Worm (Caenorhabditis elegans) whole organism, L1 larva: Measurements from ENCODE around the gene hpo-38.

ENCODE experiments used
- aha-1 ChIP-seq: fragments of 150-350 bp; optimal IDR thresholded peaks from 2 replicates; lab custom pipeline; 2014; ENCODE audit warnings: missing biosample characterization, missing genetic modification characterization
- alr-1 ChIP-seq: fragments of 200-800 bp; sonication (Bioruptor generic); optimal IDR thresholded peaks from 2 replicates; lab custom pipeline; 2018; ENCODE audit warnings: borderline replicate concordance, mild to moderate bottlenecking, missing genetic modification characterization, missing compliant biosample characterization
- aly-2 ChIP-seq: fragments of 150-350 bp; optimal IDR thresholded peaks from 2 replicates; lab custom pipeline; 2014; ENCODE audit warnings: missing biosample characterization, missing genetic modification characterization
- ama-1 ChIP-seq: fragments of 150-350 bp; optimal IDR thresholded peaks from 2 replicates; lab custom pipeline; 2014
- ceh-63 ChIP-seq: fragments of 200-800 bp; sonication (Bioruptor generic); optimal IDR thresholded peaks from 2 replicates; lab custom pipeline; 2018; ENCODE audit warnings: mild to moderate bottlenecking, missing genetic modification characterization, missing compliant biosample characterization
- ceh-88 ChIP-seq: fragments of 200-800 bp; sonication (Bioruptor generic); IDR thresholded peaks from 2 replicates; pipeline ENCODE4 v1.3.6; 2022; ENCODE audit warnings: missing genetic modification characterization, missing compliant biosample characterization
- ces-1 ChIP-seq: fragments of 150-350 bp; optimal IDR thresholded peaks from 2 replicates; lab custom pipeline; 2014; ENCODE audit warnings: missing biosample characterization, missing genetic modification reagents, missing genetic modification characterization
- efl-3 ChIP-seq: fragments of 200-800 bp; sonication (Bioruptor generic); optimal IDR thresholded peaks from 2 replicates; lab custom pipeline; 2018; ENCODE audit warnings: mild to moderate bottlenecking, missing genetic modification characterization, missing compliant biosample characterization
- egl-13 ChIP-seq: sonication (generic microtip); optimal IDR thresholded peaks from 2 replicates; lab custom pipeline; 2016; ENCODE audit warnings: missing genotype, missing genetic modification reagents, missing genetic modification characterization, missing compliant biosample characterization
- egl-27 ChIP-seq, 2 experiments: fragments of 150-350 bp in 1 of 2; sonication (generic microtip); optimal IDR thresholded peaks; 3 replicates each; lab custom pipeline; 2017 to 2018; ENCODE audit warnings: missing biosample characterization in 2 of 2, missing genetic modification characterization in 2 of 2, missing genetic modification reagents in 2 of 2
- ets-5 ChIP-seq: fragments of 200-800 bp; sonication (Bioruptor generic); IDR thresholded peaks from 2 replicates; pipeline ENCODE4 v1.3.6; 2022; ENCODE audit warnings: missing genetic modification characterization, missing compliant biosample characterization
- fkh-10 ChIP-seq: sonication (generic microtip); optimal IDR thresholded peaks from 2 replicates; lab custom pipeline; 2017; ENCODE audit warnings: missing biosample characterization, missing genetic modification reagents, missing genetic modification characterization
- fkh-4 ChIP-seq: sonication (generic microtip); optimal IDR thresholded peaks from 2 replicates; lab custom pipeline; 2016; ENCODE audit warnings: missing compliant biosample characterization, missing genetic modification characterization, borderline replicate concordance
- fos-1 ChIP-seq: fragments of 150-350 bp; optimal IDR thresholded peaks from 2 replicates; lab custom pipeline; 2014; ENCODE audit warnings: missing biosample characterization, missing genetic modification characterization
- grh-1 ChIP-seq: fragments of 200-800 bp; sonication (Bioruptor generic); IDR thresholded peaks from 2 replicates; pipeline ENCODE4 v1.3.6; 2022; ENCODE audit warnings: missing genetic modification reagents, missing genetic modification characterization, missing compliant biosample characterization
- hlh-17 ChIP-seq: fragments of 200-800 bp; sonication (Bioruptor generic); optimal IDR thresholded peaks from 2 replicates; lab custom pipeline; 2018; ENCODE audit warnings: missing genetic modification characterization, mild to moderate bottlenecking, missing compliant biosample characterization, moderate library complexity, borderline replicate concordance
- hpl-2 ChIP-seq: fragments of 150-350 bp; optimal IDR thresholded peaks from 2 replicates; lab custom pipeline; 2014; ENCODE audit warnings: missing biosample characterization, missing genetic modification reagents, missing genetic modification characterization
- irx-1 ChIP-seq: sonication (generic microtip); optimal IDR thresholded peaks from 2 replicates; lab custom pipeline; 2016; ENCODE audit warnings: missing genetic modification characterization, missing compliant biosample characterization
- isw-1 ChIP-seq: fragments of 200-800 bp; sonication (Bioruptor generic); IDR thresholded peaks from 2 replicates; pipeline ENCODE4 v1.3.6; 2022; ENCODE audit warnings: missing genetic modification characterization, missing compliant biosample characterization
- jun-1 ChIP-seq: fragments of 150-350 bp; optimal IDR thresholded peaks from 2 replicates; lab custom pipeline; 2014; ENCODE audit warnings: missing biosample characterization, missing genetic modification reagents, missing genetic modification characterization
- lin-14 ChIP-seq: fragments of 200-800 bp; sonication (Bioruptor generic); optimal IDR thresholded peaks from 2 replicates; lab custom pipeline; 2018; ENCODE audit warnings: mild to moderate bottlenecking, missing genetic modification characterization, moderate library complexity, missing compliant biosample characterization
- lin-15B ChIP-seq: fragments of 150-350 bp; sonication (generic microtip); optimal IDR thresholded peaks from 3 replicates; lab custom pipeline; 2014; ENCODE audit warnings: missing biosample characterization, missing genetic modification characterization
- mab-9 ChIP-seq: fragments of 200-800 bp; sonication (Bioruptor generic); IDR thresholded peaks from 2 replicates; pipeline ENCODE4 v1.3.6; 2022; ENCODE audit warnings: missing genetic modification reagents, missing genetic modification characterization, missing compliant biosample characterization
- mdl-1 ChIP-seq, 2 experiments: fragments of 150-350 bp; optimal IDR thresholded peaks; 2 replicates each; lab custom pipeline; 2014 to 2017; ENCODE audit warnings: missing biosample characterization in 2 of 2, missing genetic modification characterization in 2 of 2, inconsistent platforms in 1 of 2
- mef-2 ChIP-seq: fragments of 150-350 bp; optimal IDR thresholded peaks from 2 replicates; lab custom pipeline; 2014; ENCODE audit warnings: missing biosample characterization, missing genetic modification characterization
- nhr-11 ChIP-seq: fragments of 150-350 bp; optimal IDR thresholded peaks from 2 replicates; lab custom pipeline; 2014; ENCODE audit warnings: missing biosample characterization, missing genetic modification characterization
- nhr-237 ChIP-seq: fragments of 150-350 bp; optimal IDR thresholded peaks from 2 replicates; lab custom pipeline; 2014; ENCODE audit warnings: missing biosample characterization, missing genetic modification characterization
- nhr-47 ChIP-seq: sonication (generic microtip); optimal IDR thresholded peaks from 2 replicates; lab custom pipeline; 2016; ENCODE audit warnings: mild to moderate bottlenecking, missing genetic modification characterization, moderate library complexity, missing compliant biosample characterization
- nhr-76 ChIP-seq: sonication (generic microtip); optimal IDR thresholded peaks from 2 replicates; lab custom pipeline; 2017; ENCODE audit warnings: missing biosample characterization, missing genetic modification characterization
- nhr-77 ChIP-seq: fragments of 150-350 bp; optimal IDR thresholded peaks from 2 replicates; lab custom pipeline; 2014; ENCODE audit warnings: missing biosample characterization, missing genetic modification characterization
- nhr-84 ChIP-seq: sonication (generic microtip); optimal IDR thresholded peaks from 2 replicates; lab custom pipeline; 2017; ENCODE audit warnings: missing biosample characterization, missing genetic modification characterization
- pag-3 ChIP-seq: sonication (generic microtip); optimal IDR thresholded peaks from 2 replicates; lab custom pipeline; 2017; ENCODE audit warnings: missing genetic modification characterization, mild to moderate bottlenecking, missing compliant biosample characterization, antibody characterized with exemption, borderline replicate concordance; ENCODE audit not compliant: insufficient read depth
- sox-4 ChIP-seq: sonication (generic microtip); optimal IDR thresholded peaks from 2 replicates; lab custom pipeline; 2016; ENCODE audit warnings: missing genetic modification characterization, missing compliant biosample characterization
- sup-37 ChIP-seq: fragments of 200-800 bp; sonication (Bioruptor generic); optimal IDR thresholded peaks from 2 replicates; lab custom pipeline; 2018; ENCODE audit warnings: mild to moderate bottlenecking, missing genetic modification characterization, missing compliant biosample characterization
- swsn-7 ChIP-seq: sonication (generic microtip); optimal IDR thresholded peaks from 2 replicates; lab custom pipeline; 2016; ENCODE audit warnings: missing genetic modification characterization, missing compliant biosample characterization
- tbx-2 ChIP-seq: sonication (generic microtip); optimal IDR thresholded peaks from 2 replicates; lab custom pipeline; 2016; ENCODE audit warnings: missing genetic modification characterization, missing compliant biosample characterization
- unc-130 ChIP-seq: fragments of 150-350 bp; optimal IDR thresholded peaks from 2 replicates; lab custom pipeline; 2017; ENCODE audit warnings: missing biosample characterization, missing genetic modification characterization, inconsistent platforms
- unc-30 ChIP-seq: sonication (generic microtip); optimal IDR thresholded peaks from 2 replicates; lab custom pipeline; 2017; ENCODE audit warnings: missing biosample characterization, missing genetic modification characterization
- unc-86 ChIP-seq: sonication (generic microtip); optimal IDR thresholded peaks from 2 replicates; lab custom pipeline; 2016; ENCODE audit warnings: missing genetic modification characterization, missing compliant biosample characterization
- unc-98 ChIP-seq: fragments of 200-800 bp; sonication (Bioruptor generic); IDR thresholded peaks from 2 replicates; pipeline ENCODE4 v1.3.6; 2022; ENCODE audit warnings: missing genetic modification characterization, missing compliant biosample characterization
- vab-15 ChIP-seq: sonication (generic microtip); optimal IDR thresholded peaks from 2 replicates; lab custom pipeline; 2017; ENCODE audit warnings: missing genotype, mild to moderate bottlenecking, missing genetic modification characterization, missing compliant biosample characterization
- xbp-1 ChIP-seq: sonication (generic microtip); optimal IDR thresholded peaks from 2 replicates; lab custom pipeline; 2016; ENCODE audit warnings: missing genetic modification characterization, missing compliant biosample characterization
- zip-4 ChIP-seq: fragments of 200-800 bp; sonication (Bioruptor generic); optimal IDR thresholded peaks from 2 replicates; lab custom pipeline; 2018; ENCODE audit warnings: mild to moderate bottlenecking, missing genetic modification characterization, moderate library complexity, missing compliant biosample characterization
- ztf-11 ChIP-seq, 2 experiments: sonication (generic microtip); optimal IDR thresholded peaks; 2 replicates each; lab custom pipeline; 2016 to 2017; ENCODE audit warnings: missing genetic modification characterization in 2 of 2, missing biosample characterization in 1 of 2, missing compliant biosample characterization in 1 of 2

Gene hpo-38

ce11 chrIII:235115-235514 lies 4.9 kb downstream of the hpo-38 start (continued):
- TF ChIP-seq mef-2 (tag; lab: Kevin White, UChicago) (no peak), swsn-7 (tag; lab: Kevin White, UChicago) (no peak), efl-3 (GFP tag; lab: Kevin White, UChicago) (no peak), tbx-2 (tag; lab: Kevin White, UChicago) (peak; percentile 80), isw-1 (GFP tag; lab: Robert Waterston, UW) (peak; percentile 70), sup-37 (peak; percentile 55), nhr-11 (tag; lab: Kevin White, UChicago) (no peak), unc-30 (no peak), ceh-88 (peak; percentile 82), aly-2 (peak; percentile 60), aha-1 (no peak), ztf-11 (tag; optimal IDR thresholded peaks at IDR 0.05; lab: Kevin White, UChicago) (peak in 1 of 2 experiments; percentile 28), unc-130 (tag; lab: Kevin White, UChicago) (peak; percentile 13), vab-15 (no peak), lin-14 (no peak), ama-1 (no peak), ceh-63 (GFP tag; lab: Kevin White, UChicago) (no peak), mdl-1 (tag; optimal IDR thresholded peaks at IDR 0.05; lab: Kevin White, UChicago) (peak in 1 of 2 experiments; percentile 2), hlh-17 (GFP tag; lab: Kevin White, UChicago) (no peak), nhr-237 (tag; lab: Kevin White, UChicago) (no peak), mab-9 (GFP tag; lab: Robert Waterston, UW) (peak; percentile 38; the same call in 1 of the 2 replicates), nhr-76 (tag; lab: Kevin White, UChicago) (no peak), irx-1 (tag; lab: Kevin White, UChicago) (peak; percentile 86), ces-1 (no peak), xbp-1 (tag; lab: Kevin White, UChicago) (peak; percentile 73), hpl-2 (GFP tag; lab: Kevin White, UChicago) (peak; percentile 0), zip-4 (GFP tag; lab: Kevin White, UChicago) (no peak), nhr-84 (no peak), egl-27 (tag; optimal IDR thresholded peaks at IDR 0.05; lab: Kevin White, UChicago) (no peak), unc-86 (tag; lab: Kevin White, UChicago) (peak; percentile 79), fkh-4 (tag; lab: Kevin White, UChicago) (peak; percentile 52), unc-98 (GFP tag; lab: Robert Waterston, UW) (no peak), grh-1 (GFP tag; lab: Robert Waterston, UW) (peak; percentile 58), lin-15B (tag; lab: Kevin White, UChicago) (peak; percentile 51), nhr-47 (tag; lab: Kevin White, UChicago) (no peak), egl-13 (no peak), nhr-77 (tag; lab: Kevin White, UChicago) (peak; percentile 30), pag-3 (tag; lab: Kevin White, UChicago) (no peak), jun-1 (tag; lab: Kevin White, UChicago) (peak; percentile 51), fkh-10 (GFP tag; lab: Kevin White, UChicago) (no peak), alr-1 (tag; lab: Kevin White, UChicago) (no peak), sox-4 (tag; lab: Kevin White, UChicago) (peak; percentile 54), fos-1 (tag; lab: Kevin White, UChicago) (no peak), ets-5 (GFP tag; lab: Robert Waterston, UW) (0 out of 2 replicates have a peak, but pooled peaks have one; percentile 51)
